Fruit fly (Drosophila melanogaster): ENCODE data around the gene Lcp65Ab1.

Lcp65Ab1 gene

dm6 chr3L:6188995-6189927, 39.9 kb downstream of the Lcp65Ab1 start, which contains the start of the genes D19A and CG7386 (continued):
- no peak for TF ChIP-seq CG7368 (GFP tag; optimal IDR thresholded peaks at IDR 0.05)
- TF ChIP-seq CG16779 (tag; optimal IDR thresholded peaks at IDR 0.05) = no peak
- TF ChIP-seq fd85E (GFP tag; optimal IDR thresholded peaks at IDR 0.05) = no peak
- TF ChIP-seq OdsH (GFP tag; optimal IDR thresholded peaks at IDR 0.05) = peak; percentile 37
- TF ChIP-seq Hr39 (GFP tag; optimal IDR thresholded peaks at IDR 0.05) = peak; percentile 71
- TF ChIP-seq Gug (GFP tag; IDR thresholded peaks at IDR 0.05) = peak; percentile 42
- peak; percentile 38 for TF ChIP-seq CG34406 (GFP tag; optimal IDR thresholded peaks at IDR 0.05)
- TF ChIP-seq Eip75B (GFP tag; optimal IDR thresholded peaks at IDR 0.05) = no peak
- TF ChIP-seq fd59A (GFP tag; optimal IDR thresholded peaks at IDR 0.05) = peak; percentile 1
- no peak for TF ChIP-seq CG11294 (GFP tag; IDR thresholded peaks at IDR 0.05)
- peak; percentile 48 for TF ChIP-seq CG3919 (GFP tag; optimal IDR thresholded peaks at IDR 0.05)
- TF ChIP-seq Hr38 (GFP tag; optimal IDR thresholded peaks at IDR 0.05) = no peak
- TF ChIP-seq Ets96B (tag; optimal IDR thresholded peaks at IDR 0.05) = peak; percentile 11
- TF ChIP-seq CG4318 (GFP tag; optimal IDR thresholded peaks at IDR 0.05) = no peak
- peak; percentile 50 for TF ChIP-seq Sox14 (GFP tag; optimal IDR thresholded peaks at IDR 0.05)
- no peak for TF ChIP-seq dac (GFP tag; optimal IDR thresholded peaks at IDR 0.05)
- TF ChIP-seq CG15336 (GFP tag; IDR thresholded peaks at IDR 0.05) = peak; percentile 50
- no peak for TF ChIP-seq CG6276 (GFP tag; optimal IDR thresholded peaks at IDR 0.05)
- TF ChIP-seq CG6808 (GFP tag; optimal IDR thresholded peaks at IDR 0.05) = no peak
- peak; percentile 10 for TF ChIP-seq Lpt (GFP tag; optimal IDR thresholded peaks at IDR 0.05)
- TF ChIP-seq CG8119 (GFP tag; IDR thresholded peaks at IDR 0.05) = peak; percentile 25; the same call in 1 of the 3 replicates
- no peak for TF ChIP-seq Eip93F (GFP tag; optimal IDR thresholded peaks at IDR 0.05)
- TF ChIP-seq CG11902 (GFP tag; optimal IDR thresholded peaks at IDR 0.05) = peak; percentile 26
- no peak for TF ChIP-seq Smox (GFP tag; optimal IDR thresholded peaks at IDR 0.05)
- TF ChIP-seq acj6 (GFP tag; optimal IDR thresholded peaks at IDR 0.05) = peak; percentile 42
- no peak for TF ChIP-seq net (GFP tag; optimal IDR thresholded peaks at IDR 0.05)
- peak; percentile 69 for TF ChIP-seq pdm3 (GFP tag; optimal IDR thresholded peaks at IDR 0.05)
- peak; percentile 58 for TF ChIP-seq CG10631 (GFP tag; optimal IDR thresholded peaks at IDR 0.05)
- peak; percentile 46 for TF ChIP-seq Ets21C (GFP tag; optimal IDR thresholded peaks at IDR 0.05)
- peak; percentile 20 for TF ChIP-seq Sox15 (GFP tag; optimal IDR thresholded peaks at IDR 0.05)
- peak; percentile 25 for TF ChIP-seq CG11762 (GFP tag; optimal IDR thresholded peaks at IDR 0.05; ENCODE audit: insufficient read depth)
- no peak for TF ChIP-seq Blimp-1 (GFP tag; optimal IDR thresholded peaks at IDR 0.05)
- TF ChIP-seq CG32006 (GFP tag; optimal IDR thresholded peaks at IDR 0.05) = peak; percentile 56
- TF ChIP-seq cyc (GFP tag; optimal IDR thresholded peaks at IDR 0.05) = peak; percentile 46
- TF ChIP-seq Met (GFP tag; optimal IDR thresholded peaks at IDR 0.05) = peak; percentile 59
- peak; percentile 49 for TF ChIP-seq Hr4 (GFP tag; optimal IDR thresholded peaks at IDR 0.05)
- peak; percentile 19 for TF ChIP-seq dsx (GFP tag; optimal IDR thresholded peaks at IDR 0.05; ENCODE audit: poor library complexity, severe bottlenecking)
- TF ChIP-seq lz (GFP tag; optimal IDR thresholded peaks at IDR 0.05) = peak; percentile 56
- peak; percentile 42 for TF ChIP-seq CG3032 (tag; optimal IDR thresholded peaks at IDR 0.05)

- TF ChIP-seq cyc (GFP tag; optimal IDR thresholded peaks at IDR 0.05) (peak; percentile 79), CG8319 (GFP tag; optimal IDR thresholded peaks at IDR 0.05) (peak; percentile 68), CG11762 (GFP tag; optimal IDR thresholded peaks at IDR 0.05; ENCODE audit: insufficient read depth) (peak; percentile 29), dac (GFP tag; optimal IDR thresholded peaks at IDR 0.05) (peak; percentile 35), fd85E (GFP tag; optimal IDR thresholded peaks at IDR 0.05) (peak; percentile 25), Eip78C (GFP tag) (no peak), ss (GFP tag; optimal IDR thresholded peaks at IDR 0.05) (no peak), CG6854 (GFP tag; optimal IDR thresholded peaks at IDR 0.05) (no peak), CG3919 (GFP tag; optimal IDR thresholded peaks at IDR 0.05) (no peak), CG8119 (GFP tag; IDR thresholded peaks at IDR 0.05) (no peak; the same call in 1 of the 3 replicates), Blimp-1 (GFP tag; optimal IDR thresholded peaks at IDR 0.05) (no peak), Sox15 (GFP tag; optimal IDR thresholded peaks at IDR 0.05) (peak; percentile 90), Eip93F (GFP tag; optimal IDR thresholded peaks at IDR 0.05) (peak; percentile 23), CG15336 (GFP tag; IDR thresholded peaks at IDR 0.05) (peak; percentile 59), fd59A (GFP tag; optimal IDR thresholded peaks at IDR 0.05) (peak; percentile 52), CG3032 (tag; optimal IDR thresholded peaks at IDR 0.05) (peak; percentile 84), Eip75B (GFP tag; optimal IDR thresholded peaks at IDR 0.05) (no peak), CG10631 (GFP tag; optimal IDR thresholded peaks at IDR 0.05) (peak; percentile 87), CG8632 (GFP tag; optimal IDR thresholded peaks at IDR 0.05) (peak; percentile 70), CG11902 (GFP tag; optimal IDR thresholded peaks at IDR 0.05) (peak; percentile 81), Ets96B (tag; optimal IDR thresholded peaks at IDR 0.05) (peak; percentile 73), acj6 (GFP tag; optimal IDR thresholded peaks at IDR 0.05) (peak; percentile 83), Ets21C (GFP tag; optimal IDR thresholded peaks at IDR 0.05) (peak; percentile 82), CG6163 (GFP tag; IDR thresholded peaks at IDR 0.05) (no peak)
These were observed 43.6 kb downstream of the Lcp65Ab1 start, which contains the start of the genes Sf3b6 and Tnpo for dm6 chr3L:6192822-6193555. Sf3b6 (minus strand) TSS chr3L:6193179. Tnpo (plus strand) TSS chr3L:6193480.

All from whole organism, prepupa.